Fruit fly (Drosophila melanogaster) whole organism, prepupa: Measurements from ENCODE around the gene Fpgs1.

ENCODE experiments used
- Blimp-1 ChIP-seq: fragments of 200-800 bp; sonication (Bioruptor generic); optimal IDR thresholded peaks from 3 replicates; lab custom pipeline; 2017; ENCODE audit warnings: missing biosample characterization, missing genetic modification characterization, mild to moderate bottlenecking, moderate library complexity, missing genetic modification reagents
- CG10631 ChIP-seq: fragments of 200-800 bp; sonication (Bioruptor generic); optimal IDR thresholded peaks from 2 replicates; lab custom pipeline; 2016; ENCODE audit warnings: missing biosample characterization, missing genetic modification characterization
- CG10669 ChIP-seq: fragments of 200-800 bp; sonication (Bioruptor generic); optimal IDR thresholded peaks from 3 replicates; lab custom pipeline; 2018; ENCODE audit warnings: missing biosample characterization, mild to moderate bottlenecking, missing genetic modification characterization, moderate library complexity
- CG11294 ChIP-seq: fragments of 200-800 bp; sonication (Bioruptor generic); IDR thresholded peaks from 2 replicates; pipeline ENCODE4 v1.3.6; 2022; ENCODE audit warnings: missing biosample characterization, missing genetic modification characterization
- CG11762 ChIP-seq: fragments of 200-800 bp; sonication (Bioruptor generic); optimal IDR thresholded peaks from 3 replicates; lab custom pipeline; 2016; ENCODE audit warnings: missing biosample characterization, missing genetic modification characterization; ENCODE audit not compliant: insufficient read depth
- CG16779 ChIP-seq: fragments of 200-800 bp; sonication (Bioruptor generic); optimal IDR thresholded peaks from 3 replicates; lab custom pipeline; 2017; ENCODE audit warnings: missing biosample characterization, mild to moderate bottlenecking, missing genetic modification characterization
- CG3032 ChIP-seq: fragments of 200-800 bp; optimal IDR thresholded peaks from 2 replicates; lab custom pipeline; 2019; ENCODE audit warnings: missing biosample characterization, mild to moderate bottlenecking, missing genetic modification characterization, moderate library complexity
- CG31627 ChIP-seq: fragments of 200-800 bp; sonication (Bioruptor generic); optimal IDR thresholded peaks from 3 replicates; lab custom pipeline; 2016; ENCODE audit warnings: missing biosample characterization, missing genetic modification characterization
- CG32006 ChIP-seq: fragments of 200-800 bp; sonication (Bioruptor generic); optimal IDR thresholded peaks from 3 replicates; lab custom pipeline; 2017; ENCODE audit warnings: missing biosample characterization, mild to moderate bottlenecking, missing genetic modification characterization
- CG34406 ChIP-seq: fragments of 200-800 bp; sonication (Bioruptor generic); optimal IDR thresholded peaks from 3 replicates; lab custom pipeline; 2016; ENCODE audit warnings: missing biosample characterization, missing genetic modification characterization
- CG3919 ChIP-seq: fragments of 200-800 bp; sonication (Bioruptor generic); optimal IDR thresholded peaks from 3 replicates; lab custom pipeline; 2016; ENCODE audit warnings: missing biosample characterization, missing genetic modification characterization
- CG4318 ChIP-seq: fragments of 200-800 bp; sonication (Bioruptor generic); optimal IDR thresholded peaks from 3 replicates; lab custom pipeline; 2017; ENCODE audit warnings: missing biosample characterization, mild to moderate bottlenecking, missing genetic modification characterization
- CG6163 ChIP-seq: fragments of 200-800 bp; sonication (Bioruptor generic); IDR thresholded peaks from 3 replicates; pipeline ENCODE4 v1.3.6; 2022; ENCODE audit warnings: missing biosample characterization, missing genetic modification characterization
- CG6276 ChIP-seq: fragments of 200-800 bp; sonication (Bioruptor generic); optimal IDR thresholded peaks from 2 replicates; lab custom pipeline; 2017; ENCODE audit warnings: missing biosample characterization, mild to moderate bottlenecking, missing genetic modification characterization
- CG6792 ChIP-seq: fragments of 200-800 bp; sonication (Bioruptor generic); optimal IDR thresholded peaks from 3 replicates; lab custom pipeline; 2016; ENCODE audit warnings: missing biosample characterization, missing genetic modification characterization
- CG6854 ChIP-seq: fragments of 200-800 bp; sonication (Bioruptor generic); optimal IDR thresholded peaks from 2 replicates; lab custom pipeline; 2017; ENCODE audit warnings: missing biosample characterization, mild to moderate bottlenecking, missing genetic modification characterization
- CG7368 ChIP-seq: fragments of 200-800 bp; sonication (Bioruptor generic); optimal IDR thresholded peaks from 3 replicates; lab custom pipeline; 2016; ENCODE audit warnings: missing biosample characterization, missing genetic modification characterization
- CG8319 ChIP-seq: fragments of 200-800 bp; sonication (Bioruptor generic); optimal IDR thresholded peaks from 3 replicates; lab custom pipeline; 2016; ENCODE audit warnings: missing biosample characterization, missing genetic modification characterization
- CG8632 ChIP-seq: fragments of 200-800 bp; sonication (Bioruptor generic); optimal IDR thresholded peaks from 3 replicates; lab custom pipeline; 2016; ENCODE audit warnings: missing biosample characterization, missing genetic modification characterization
- Eip75B ChIP-seq: fragments of 200-800 bp; sonication (Bioruptor generic); optimal IDR thresholded peaks from 3 replicates; lab custom pipeline; 2016; ENCODE audit warnings: missing biosample characterization, missing genetic modification characterization
- Ets21C ChIP-seq: fragments of 200-800 bp; sonication (Bioruptor generic); optimal IDR thresholded peaks from 3 replicates; lab custom pipeline; 2016; ENCODE audit warnings: missing biosample characterization, missing genetic modification characterization
- Gug ChIP-seq: fragments of 200-800 bp; sonication (Bioruptor generic); IDR thresholded peaks from 2 replicates; pipeline ENCODE4 v1.3.6; 2022; ENCODE audit warnings: missing biosample characterization, missing genetic modification characterization
- Hr38 ChIP-seq: sonication (Bioruptor generic); optimal IDR thresholded peaks from 2 replicates; lab custom pipeline; 2016; ENCODE audit warnings: missing biosample characterization, missing genetic modification characterization
- Hr39 ChIP-seq: fragments of 200-800 bp; sonication (Bioruptor generic); optimal IDR thresholded peaks from 2 replicates; lab custom pipeline; 2016; ENCODE audit warnings: missing biosample characterization, missing genetic modification characterization
- Lpt ChIP-seq: fragments of 200-800 bp; sonication (Bioruptor generic); optimal IDR thresholded peaks from 3 replicates; lab custom pipeline; 2016; ENCODE audit warnings: missing biosample characterization, missing genetic modification characterization
- Met ChIP-seq: fragments of 200-800 bp; sonication (Bioruptor generic); optimal IDR thresholded peaks from 3 replicates; lab custom pipeline; 2016; ENCODE audit warnings: missing biosample characterization, missing genetic modification characterization
- OdsH ChIP-seq: fragments of 200-800 bp; sonication (Bioruptor generic); optimal IDR thresholded peaks from 3 replicates; lab custom pipeline; 2016; ENCODE audit warnings: missing biosample characterization, missing genetic modification characterization
- Smox ChIP-seq: fragments of 200-800 bp; sonication (Bioruptor generic); optimal IDR thresholded peaks from 3 replicates; lab custom pipeline; 2016; ENCODE audit warnings: missing biosample characterization, missing genetic modification characterization
- Sox102F ChIP-seq: fragments of 200-800 bp; sonication (Bioruptor generic); optimal IDR thresholded peaks from 2 replicates; lab custom pipeline; 2016; ENCODE audit warnings: missing biosample characterization, mild to moderate bottlenecking, missing genetic modification characterization
- Sox14 ChIP-seq: fragments of 200-800 bp; sonication (Bioruptor generic); optimal IDR thresholded peaks from 3 replicates; lab custom pipeline; 2016; ENCODE audit warnings: missing biosample characterization, missing genetic modification characterization
- Sox15 ChIP-seq: fragments of 200-800 bp; sonication (Bioruptor generic); optimal IDR thresholded peaks from 3 replicates; lab custom pipeline; 2016; ENCODE audit warnings: missing biosample characterization, missing genetic modification characterization
- acj6 ChIP-seq: fragments of 200-800 bp; sonication (Bioruptor generic); optimal IDR thresholded peaks from 3 replicates; lab custom pipeline; 2016; ENCODE audit warnings: missing biosample characterization, missing genetic modification characterization
- dac ChIP-seq: fragments of 200-800 bp; sonication (Bioruptor generic); optimal IDR thresholded peaks from 2 replicates; lab custom pipeline; 2017; ENCODE audit warnings: missing biosample characterization, mild to moderate bottlenecking, missing genetic modification characterization
- eg ChIP-seq: fragments of 200-800 bp; sonication (Bioruptor generic); IDR thresholded peaks from 3 replicates; pipeline ENCODE4 v1.3.6; 2022; ENCODE audit warnings: missing biosample characterization, missing genetic modification characterization
- esn ChIP-seq: fragments of 200-800 bp; sonication (Bioruptor generic); optimal IDR thresholded peaks from 2 replicates; lab custom pipeline; 2016; ENCODE audit warnings: missing biosample characterization, mild to moderate bottlenecking, missing genetic modification characterization, moderate library complexity
- fd85E ChIP-seq: fragments of 200-800 bp; sonication (Bioruptor generic); optimal IDR thresholded peaks from 3 replicates; lab custom pipeline; 2016; ENCODE audit warnings: missing biosample characterization, missing genetic modification characterization
- lz ChIP-seq: fragments of 200-800 bp; sonication (Bioruptor generic); optimal IDR thresholded peaks from 3 replicates; lab custom pipeline; 2016; ENCODE audit warnings: missing biosample characterization, missing genetic modification characterization
- pdm3 ChIP-seq: fragments of 200-800 bp; sonication (Bioruptor generic); optimal IDR thresholded peaks from 3 replicates; lab custom pipeline; 2016; ENCODE audit warnings: missing biosample characterization, missing genetic modification characterization
- salr ChIP-seq, 2 experiments: fragments of 200-800 bp; sonication (Bioruptor generic); optimal IDR thresholded peaks; 3 replicates each; lab custom pipeline; 2016 to 2018; ENCODE audit warnings: missing biosample characterization in 2 of 2, missing genetic modification characterization in 2 of 2, mild to moderate bottlenecking in 1 of 2
- spab ChIP-seq: fragments of 200-800 bp; sonication (Bioruptor generic); optimal IDR thresholded peaks from 2 replicates; lab custom pipeline; 2017; ENCODE audit warnings: missing biosample characterization, mild to moderate bottlenecking, missing genetic modification characterization, missing genetic modification reagents
- ss ChIP-seq, 2 experiments: fragments of 200-800 bp; sonication (Bioruptor generic); optimal IDR thresholded peaks; 2 replicates in 1 of 2; 3 replicates in 1 of 2; lab custom pipeline; 2017 to 2018; ENCODE audit warnings: mild to moderate bottlenecking in 2 of 2, missing biosample characterization in 2 of 2, missing genetic modification characterization in 2 of 2, moderate library complexity in 1 of 2
- svp ChIP-seq: fragments of 200-800 bp; sonication (Bioruptor generic); peaks from one replicate; lab custom pipeline; 2016; ENCODE audit warnings: missing biosample characterization, missing genetic modification characterization
- topi ChIP-seq: fragments of 200-800 bp; sonication (Bioruptor generic); optimal IDR thresholded peaks from 3 replicates; lab custom pipeline; 2016; ENCODE audit warnings: missing biosample characterization, missing genetic modification characterization
- vri ChIP-seq: fragments of 200-800 bp; sonication (Bioruptor generic); optimal IDR thresholded peaks from 3 replicates; lab custom pipeline; 2016; ENCODE audit warnings: missing biosample characterization, mild to moderate bottlenecking, missing genetic modification characterization

The Fpgs1 gene

dm6 chrX:12580498-12581304 is 31.0 kb upstream of the Fpgs1 start (continued):
- peak; percentile 19 for TF ChIP-seq OdsH (GFP tag; lab: Kevin White, UChicago)
- peak; percentile 60 for TF ChIP-seq vri (GFP tag; lab: Kevin White, UChicago)
- TF ChIP-seq CG11294 (GFP tag; lab: Robert Waterston, UW) = no peak
- TF ChIP-seq salr (GFP tag; optimal IDR thresholded peaks at IDR 0.05; lab: Kevin White, UChicago) = no peak
- peak; percentile 22 for TF ChIP-seq pdm3 (GFP tag; lab: Kevin White, UChicago)
- TF ChIP-seq CG31627 (GFP tag; lab: Kevin White, UChicago) = peak; percentile 0
- TF ChIP-seq CG8319 (GFP tag; lab: Kevin White, UChicago) = no peak
- no peak for TF ChIP-seq Ets21C
- TF ChIP-seq CG6792 (GFP tag; lab: Kevin White, UChicago) = no peak
- no peak for TF ChIP-seq CG4318 (GFP tag; lab: Kevin White, UChicago)
- peak; percentile 35 for TF ChIP-seq Hr39
- TF ChIP-seq Sox15 (GFP tag; lab: Kevin White, UChicago) = no peak
- TF ChIP-seq fd85E (GFP tag; lab: Kevin White, UChicago) = no peak
- TF ChIP-seq CG16779 (tag; lab: Kevin White, UChicago) = no peak
- no peak for TF ChIP-seq CG7368 (GFP tag; lab: Kevin White, UChicago)
- TF ChIP-seq esn (GFP tag; lab: Kevin White, UChicago) = peak; percentile 2
- no peak for TF ChIP-seq eg (GFP tag; lab: Robert Waterston, UW)
- no peak for TF ChIP-seq CG6854 (GFP tag; lab: Kevin White, UChicago)
- TF ChIP-seq CG6163 = 0 out of 3 replicates have a peak, but pooled peaks have one; percentile 28
- TF ChIP-seq Smox (GFP tag; lab: Kevin White, UChicago) = no peak
- TF ChIP-seq CG3032 (tag; lab: Kevin White, UChicago) = no peak
- TF ChIP-seq Eip75B (GFP tag; lab: Kevin White, UChicago) = no peak
- no peak for TF ChIP-seq acj6 (GFP tag; lab: Kevin White, UChicago)
- TF ChIP-seq CG10669 = peak; percentile 30
- TF ChIP-seq CG34406 = peak; percentile 16
- TF ChIP-seq CG32006 (GFP tag; lab: Kevin White, UChicago) = peak; percentile 51
- no peak for TF ChIP-seq dac (GFP tag; lab: Kevin White, UChicago)
- no peak for TF ChIP-seq CG8632 (GFP tag; lab: Kevin White, UChicago)
- TF ChIP-seq ss (GFP tag; optimal IDR thresholded peaks at IDR 0.05; lab: Kevin White, UChicago) = no peak
- TF ChIP-seq, all 60 proteins: peak for 19

dm6 chrX:12581305-12581676 is 30.4 kb upstream of the Fpgs1 start:
- TF ChIP-seq Sox102F (no peak), topi (GFP tag; lab: Kevin White, UChicago) (no peak), ss (GFP tag; optimal IDR thresholded peaks at IDR 0.05; lab: Kevin White, UChicago) (no peak), CG3919 (GFP tag; lab: Kevin White, UChicago) (no peak), Gug (no peak), Sox15 (GFP tag; lab: Kevin White, UChicago) (no peak), Met (no peak), CG3032 (tag; lab: Kevin White, UChicago) (no peak), Sox14 (GFP tag; lab: Kevin White, UChicago) (no peak), CG6276 (GFP tag; lab: Kevin White, UChicago) (no peak), Ets21C (no peak), spab (GFP tag; lab: Kevin White, UChicago) (no peak)

- TF ChIP-seq CG3919 (GFP tag; lab: Kevin White, UChicago) = no peak
- TF ChIP-seq Hr38 (GFP tag; lab: Kevin White, UChicago) = no peak
- TF ChIP-seq salr (GFP tag; optimal IDR thresholded peaks at IDR 0.05; lab: Kevin White, UChicago) = no peak
- no peak for TF ChIP-seq svp (GFP tag; lab: Kevin White, UChicago)
- no peak for TF ChIP-seq CG8319 (GFP tag; lab: Kevin White, UChicago)
- no peak for TF ChIP-seq CG6276 (GFP tag; lab: Kevin White, UChicago)
- no peak for TF ChIP-seq CG10631
- no peak for TF ChIP-seq CG7368 (GFP tag; lab: Kevin White, UChicago)
- no peak for TF ChIP-seq Smox (GFP tag; lab: Kevin White, UChicago)
- no peak for TF ChIP-seq CG6792 (GFP tag; lab: Kevin White, UChicago)
- TF ChIP-seq pdm3 (GFP tag; lab: Kevin White, UChicago) = no peak
- no peak for TF ChIP-seq Blimp-1
- no peak for TF ChIP-seq Lpt (GFP tag; lab: Kevin White, UChicago)
- TF ChIP-seq dac (GFP tag; lab: Kevin White, UChicago) = no peak
- TF ChIP-seq CG3032 (tag; lab: Kevin White, UChicago) = no peak
- no peak for TF ChIP-seq lz
- no peak for TF ChIP-seq CG32006 (GFP tag; lab: Kevin White, UChicago)
- TF ChIP-seq CG11762 (GFP tag; lab: Kevin White, UChicago) = no peak
- no peak for TF ChIP-seq spab (GFP tag; lab: Kevin White, UChicago)
Observed at dm6 chrX:12581894-12582293, 29.8 kb upstream of the Fpgs1 start.
